Worm (Caenorhabditis elegans): ENCODE measurements around the gene ash-2.

- TF ChIP-seq lin-32 (GFP tag; optimal IDR thresholded peaks at IDR 0.05) (no peak), nhr-76 (tag; optimal IDR thresholded peaks at IDR 0.05) (no peak), nhr-12 (tag; optimal IDR thresholded peaks at IDR 0.05) (no peak), lin-13 (tag; optimal IDR thresholded peaks at IDR 0.05) (no peak), unc-62 (GFP tag; optimal IDR thresholded peaks at IDR 0.05) (no peak), ceh-43 (GFP tag; optimal IDR thresholded peaks at IDR 0.05) (no peak), unc-39 (tag; optimal IDR thresholded peaks at IDR 0.05) (no peak), pha-4 (tag; optimal IDR thresholded peaks at IDR 0.05) (no peak), ceh-39 (tag; optimal IDR thresholded peaks at IDR 0.05) (no peak), lsy-2 (tag; optimal IDR thresholded peaks at IDR 0.05) (no peak), mab-5 (tag; optimal IDR thresholded peaks at IDR 0.05) (no peak), elt-3 (tag; optimal IDR thresholded peaks at IDR 0.05) (no peak), nhr-28 (tag; optimal IDR thresholded peaks at IDR 0.05) (no peak)
Observed at ce11 chrII:11998903-11999302, 19.3 kb downstream of the ash-2 start, which contains the start of gene Y17G7B.23.

All from whole organism, mixed stage, embryonic.